Worm (Caenorhabditis elegans): Measurements from ENCODE around the gene T16H12.3.
A peak's percentile ranks its signal among the peaks of the same experiment; 100 is the strongest.

Gene T16H12.3

ce11 chrIII:10083242-10083641 lies at the start of gene T16H12.3:
T16H12.3 (minus strand) TSS chrIII:10083292.
- TF ChIP-seq F33H1.4 (GFP tag; IDR thresholded peaks at IDR 0.05) (peak; percentile 64), lsl-1 (GFP tag; optimal IDR thresholded peaks at IDR 0.05) (peak; percentile 67), tlf-1 (GFP tag; optimal IDR thresholded peaks at IDR 0.05) (no peak), F10E7.11 (tag; optimal IDR thresholded peaks at IDR 0.05) (no peak), madf-6 (GFP tag; IDR thresholded peaks at IDR 0.05) (peak; percentile 38; the same call in 1 of the 2 replicates), madf-10 (tag; optimal IDR thresholded peaks at IDR 0.05) (no peak)

- no peak for TF ChIP-seq let-526 (GFP tag; IDR thresholded peaks at IDR 0.05)
- TF ChIP-seq snpc-4 (GFP tag; optimal IDR thresholded peaks at IDR 0.05) = no peak
- no peak for TF ChIP-seq snpc-4 (tag; optimal IDR thresholded peaks at IDR 0.05)
- no peak for TF ChIP-seq egrh-3 (GFP tag; IDR thresholded peaks at IDR 0.05)
- TF ChIP-seq egl-18 (GFP tag; IDR thresholded peaks at IDR 0.05) = no peak
- no peak for TF ChIP-seq ceh-91 (GFP tag; IDR thresholded peaks at IDR 0.05)
- no peak for TF ChIP-seq F33H1.4 (GFP tag; IDR thresholded peaks at IDR 0.05)
- TF ChIP-seq nfya-1 (tag; optimal IDR thresholded peaks at IDR 0.05; ENCODE audit: borderline replicate concordance, insufficient read depth) = no peak
- TF ChIP-seq lin-40 (tag; optimal IDR thresholded peaks at IDR 0.05) = no peak
- no peak for TF ChIP-seq F52B5.7 (tag; optimal IDR thresholded peaks at IDR 0.05)
- TF ChIP-seq mxl-1 (tag; optimal IDR thresholded peaks at IDR 0.05) = no peak
- TF ChIP-seq ekl-4 (GFP tag; IDR thresholded peaks at IDR 0.05) = no peak
- no peak for TF ChIP-seq unc-62 (GFP tag; optimal IDR thresholded peaks at IDR 0.05)
- no peak for TF ChIP-seq nfya-2 (GFP tag; IDR thresholded peaks at IDR 0.05)
- no peak for TF ChIP-seq attf-3 (GFP tag; conservative IDR thresholded peaks at IDR 0.05)
- no peak for TF ChIP-seq T26A5.8 (tag; optimal IDR thresholded peaks at IDR 0.05)
- TF ChIP-seq ztf-18 (tag; optimal IDR thresholded peaks at IDR 0.05) = no peak
- no peak for TF ChIP-seq aptf-2 (GFP tag; conservative IDR thresholded peaks at IDR 0.05)
- no peak for TF ChIP-seq hlh-12 (tag; optimal IDR thresholded peaks at IDR 0.05)
- no peak for TF ChIP-seq hmg-20 (GFP tag; IDR thresholded peaks at IDR 0.05)
- no peak for TF ChIP-seq cebp-1 (GFP tag; IDR thresholded peaks at IDR 0.05)
- TF ChIP-seq cebp-1 (tag; optimal IDR thresholded peaks at IDR 0.05) = no peak
Measured at ce11 chrIII:10126375-10126774, 43.3 kb upstream of the T16H12.3 start.

ce11 chrIII:10123586-10124233 lies 40.6 kb upstream of the T16H12.3 start, which contains the start of gene ttll-4:
ttll-4 (plus strand) TSS chrIII:10124183.
- TF ChIP-seq tbp1 (GFP tag; optimal IDR thresholded peaks at IDR 0.05) (no peak), F57A8.1 (GFP tag; optimal IDR thresholded peaks at IDR 0.05) (no peak), ccch-3 (GFP tag; optimal IDR thresholded peaks at IDR 0.05) (no peak), madf-6 (GFP tag; IDR thresholded peaks at IDR 0.05) (peak; percentile 59), zfh-2 (GFP tag; conservative IDR thresholded peaks at IDR 0.05) (no peak), dox-1 (GFP tag; IDR thresholded peaks at IDR 0.05) (peak; percentile 81), bed-2 (GFP tag; IDR thresholded peaks at IDR 0.05) (0 out of 2 replicates have a peak, but pooled peaks have one; percentile 70), attf-6 (GFP tag; IDR thresholded peaks at IDR 0.05) (0 out of 2 replicates have a peak, but pooled peaks have one; percentile 11), repo-1 (tag; optimal IDR thresholded peaks at IDR 0.05) (no peak), gei-17 (GFP tag; optimal IDR thresholded peaks at IDR 0.05) (no peak), attf-5 (GFP tag; optimal IDR thresholded peaks at IDR 0.05) (peak; percentile 47), sea-2 (GFP tag; IDR thresholded peaks at IDR 0.05) (no peak), nhr-90 (tag; optimal IDR thresholded peaks at IDR 0.05) (no peak), rpc-1 (optimal IDR thresholded peaks at IDR 0.05) (no peak), rpc-1 (tag; optimal IDR thresholded peaks at IDR 0.05) (no peak), mcd-1 (GFP tag; IDR thresholded peaks at IDR 0.05) (peak; percentile 90), attf-3 (GFP tag; conservative IDR thresholded peaks at IDR 0.05) (peak; percentile 48; the same call in 1 of the 2 replicates), B0336.3 (GFP tag; IDR thresholded peaks at IDR 0.05) (no peak), Y53F4B.3 (GFP tag; IDR thresholded peaks at IDR 0.05) (no peak), B0019.2 (GFP tag; conservative IDR thresholded peaks at IDR 0.05) (peak; percentile 56; the same call in 1 of the 2 replicates), F55B11.4 (tag; optimal IDR thresholded peaks at IDR 0.05; ENCODE audit: borderline replicate concordance, insufficient read depth) (no peak), tlf-1 (GFP tag; optimal IDR thresholded peaks at IDR 0.05) (no peak), rec-8 (tag; optimal IDR thresholded peaks at IDR 0.05) (peak in 1 of 2 experiments; percentile 11)

Data from whole organism, young adult.